Fruit fly (Drosophila melanogaster) whole organism, embryonic: Measurements from ENCODE around the gene CG14237.

ENCODE experiments used
- CG10209 ChIP-seq: fragments of 200-800 bp; sonication (Bioruptor generic); optimal IDR thresholded peaks from 3 replicates; lab custom pipeline; 2017; ENCODE audit warnings: missing biosample characterization, mild to moderate bottlenecking, missing genetic modification characterization, missing genetic modification reagents
- CG10274 ChIP-seq: fragments of 200-800 bp; sonication (Bioruptor generic); optimal IDR thresholded peaks from 3 replicates; lab custom pipeline; 2017; ENCODE audit warnings: missing biosample characterization, mild to moderate bottlenecking, missing genetic modification characterization
- CG10543 ChIP-seq: fragments of 200-800 bp; sonication (Bioruptor generic); optimal IDR thresholded peaks from 3 replicates; lab custom pipeline; 2017; ENCODE audit warnings: missing biosample characterization, mild to moderate bottlenecking, missing genetic modification characterization, moderate library complexity
- CG10565 ChIP-seq: fragments of 200-800 bp; sonication (Bioruptor generic); optimal IDR thresholded peaks from 3 replicates; lab custom pipeline; 2016; ENCODE audit warnings: missing biosample characterization, mild to moderate bottlenecking, missing genetic modification characterization
- CG10654 ChIP-seq: fragments of 200-800 bp; sonication (Bioruptor generic); optimal IDR thresholded peaks from 2 replicates; lab custom pipeline; 2016; ENCODE audit warnings: missing biosample characterization, missing genetic modification characterization
- CG11504 ChIP-seq: fragments of 200-800 bp; sonication (Bioruptor generic); optimal IDR thresholded peaks from 3 replicates; lab custom pipeline; 2019; ENCODE audit warnings: missing biosample characterization, mild to moderate bottlenecking, missing genetic modification characterization, moderate library complexity
- CG12236 ChIP-seq: fragments of 200-800 bp; sonication (Bioruptor generic); optimal IDR thresholded peaks from 2 replicates; lab custom pipeline; 2016; ENCODE audit warnings: missing biosample characterization, missing genetic modification characterization
- CG1602 ChIP-seq: fragments of 200-800 bp; sonication (Bioruptor generic); optimal IDR thresholded peaks from 3 replicates; lab custom pipeline; 2016; ENCODE audit warnings: missing biosample characterization, missing genetic modification characterization
- CG1603 ChIP-seq: fragments of 200-800 bp; sonication (Bioruptor generic); optimal IDR thresholded peaks from 2 replicates; lab custom pipeline; 2019; ENCODE audit warnings: missing biosample characterization, mild to moderate bottlenecking, missing genetic modification characterization, moderate library complexity
- CG17359 ChIP-seq: fragments of 200-800 bp; sonication (Bioruptor generic); optimal IDR thresholded peaks from 3 replicates; lab custom pipeline; 2018; ENCODE audit warnings: missing biosample characterization, mild to moderate bottlenecking, missing genetic modification characterization, moderate library complexity
- CG17829 ChIP-seq: fragments of 200-800 bp; optimal IDR thresholded peaks from 2 replicates; lab custom pipeline; 2019; ENCODE audit warnings: missing biosample characterization, mild to moderate bottlenecking, missing genetic modification characterization, moderate library complexity
- CG18011 ChIP-seq: fragments of 200-800 bp; sonication (Bioruptor generic); optimal IDR thresholded peaks from 2 replicates; lab custom pipeline; 2017; ENCODE audit warnings: missing biosample characterization, missing genetic modification characterization, mild to moderate bottlenecking, moderate library complexity, missing genotype
- CG2116 ChIP-seq: fragments of 200-800 bp; sonication (Bioruptor generic); optimal IDR thresholded peaks from 3 replicates; lab custom pipeline; 2018; ENCODE audit warnings: missing biosample characterization, mild to moderate bottlenecking, missing genetic modification characterization
- CG2712 ChIP-seq: fragments of 200-800 bp; optimal IDR thresholded peaks from 3 replicates; lab custom pipeline; 2019; ENCODE audit warnings: missing biosample characterization, mild to moderate bottlenecking, missing genetic modification characterization, moderate library complexity
- CG30431 ChIP-seq: fragments of 200-800 bp; sonication (Bioruptor generic); optimal IDR thresholded peaks from 2 replicates; lab custom pipeline; 2017; ENCODE audit warnings: missing biosample characterization, missing genetic modification characterization
- CG3281 ChIP-seq: fragments of 200-800 bp; sonication (Bioruptor generic); optimal IDR thresholded peaks from 3 replicates; lab custom pipeline; 2017; ENCODE audit warnings: missing biosample characterization, mild to moderate bottlenecking, missing genetic modification characterization
- CG33213 ChIP-seq: fragments of 200-800 bp; sonication (Bioruptor generic); optimal IDR thresholded peaks from 3 replicates; lab custom pipeline; 2016; ENCODE audit warnings: missing biosample characterization, missing genetic modification characterization
- CG4820 ChIP-seq: fragments of 200-800 bp; sonication (Bioruptor generic); optimal IDR thresholded peaks from 3 replicates; lab custom pipeline; 2016; ENCODE audit warnings: missing biosample characterization, missing genetic modification characterization
- CG7928 ChIP-seq: fragments of 200-800 bp; sonication (Bioruptor generic); optimal IDR thresholded peaks from 2 replicates; lab custom pipeline; 2017; ENCODE audit warnings: missing biosample characterization, mild to moderate bottlenecking, missing genetic modification characterization
- CG8478 ChIP-seq: fragments of >200 bp; optimal IDR thresholded peaks from 2 replicates; lab custom pipeline; 2018
- CG8765 ChIP-seq: fragments of 200-800 bp; sonication (Bioruptor generic); IDR thresholded peaks from 2 replicates; pipeline ENCODE4 v1.3.6; 2022; ENCODE audit warnings: missing biosample characterization, missing genetic modification characterization
- CG9727 ChIP-seq: fragments of 200-800 bp; sonication (Bioruptor generic); optimal IDR thresholded peaks from 3 replicates; lab custom pipeline; 2017; ENCODE audit warnings: missing biosample characterization, mild to moderate bottlenecking, missing genetic modification characterization
- CTCF ChIP-seq: fragments of 200-800 bp; sonication (Bioruptor generic); optimal IDR thresholded peaks from 2 replicates; lab custom pipeline; 2017; ENCODE audit warnings: missing biosample characterization, mild to moderate bottlenecking, missing genetic modification characterization, moderate library complexity
- Dll ChIP-seq: fragments of 200-800 bp; sonication (Bioruptor generic); IDR thresholded peaks from 4 replicates; pipeline ENCODE4 v1.3.6; 2022; ENCODE audit warnings: missing biosample characterization, missing genetic modification characterization; ENCODE audit not compliant: partially characterized antibody
- ERR ChIP-seq: fragments of 200-800 bp; sonication (Bioruptor generic); optimal IDR thresholded peaks from 2 replicates; lab custom pipeline; 2016; ENCODE audit warnings: missing biosample characterization, missing genetic modification characterization
- Elba2 ChIP-seq: fragments of 200-800 bp; sonication (Bioruptor generic); optimal IDR thresholded peaks from 3 replicates; lab custom pipeline; 2016; ENCODE audit warnings: missing biosample characterization, missing genetic modification characterization
- GATAe ChIP-seq: fragments of 200-800 bp; sonication (Bioruptor generic); conservative IDR thresholded peaks from 2 replicates; pipeline ENCODE4 v1.3.6; 2022; ENCODE audit warnings: missing biosample characterization, missing genetic modification characterization
- Gsc ChIP-seq: fragments of 200-800 bp; sonication (Bioruptor generic); IDR thresholded peaks from 2 replicates; pipeline ENCODE4 v1.3.6; 2022; ENCODE audit warnings: missing biosample characterization, missing genetic modification characterization
- Hr78 ChIP-seq, 2 experiments: fragments of 200-800 bp in 1 of 2; fragments of >200 bp in 1 of 2; sonication (Bioruptor generic) in 1 of 2; optimal IDR thresholded peaks; 2 replicates each; lab custom pipeline; 2017 to 2019; ENCODE audit warnings: missing biosample characterization in 2 of 2, missing genetic modification characterization in 2 of 2, mild to moderate bottlenecking in 1 of 2, moderate library complexity in 1 of 2
- NC2β ChIP-seq: fragments of 200-800 bp; sonication (Bioruptor generic); optimal IDR thresholded peaks from 2 replicates; lab custom pipeline; 2016; ENCODE audit warnings: missing biosample characterization, missing genetic modification characterization
- NFAT ChIP-seq: fragments of 200-800 bp; sonication (Bioruptor generic); IDR thresholded peaks from 2 replicates; pipeline ENCODE4 v1.3.6; 2022; ENCODE audit warnings: missing biosample characterization, missing genetic modification characterization
- Oli ChIP-seq: fragments of 200-800 bp; sonication (Bioruptor generic); optimal IDR thresholded peaks from 2 replicates; lab custom pipeline; 2018; ENCODE audit warnings: missing biosample characterization, mild to moderate bottlenecking, missing genetic modification characterization, moderate library complexity
- PHDP ChIP-seq: fragments of 200-800 bp; sonication (Bioruptor generic); optimal IDR thresholded peaks from 3 replicates; lab custom pipeline; 2018; ENCODE audit warnings: missing biosample characterization, mild to moderate bottlenecking, missing genetic modification characterization, moderate library complexity
- Scr ChIP-seq: fragments of 200-800 bp; sonication (Bioruptor generic); IDR thresholded peaks from 2 replicates; pipeline ENCODE4 v1.3.6; 2022; ENCODE audit warnings: missing biosample characterization, missing genetic modification characterization; ENCODE audit not compliant: partially characterized antibody
- Trl ChIP-seq, 3 experiments: fragments of >200 bp in 2 of 3; fragments of 200-800 bp in 1 of 3; sonication (Bioruptor generic) in 1 of 3; optimal IDR thresholded peaks; 2 replicates in 1 of 3; 3 replicates in 2 of 3; lab custom pipeline; 2016 to 2017; ENCODE audit warnings: missing biosample characterization in 1 of 3, missing genetic modification characterization in 1 of 3
- Vsx1 ChIP-seq: fragments of 200-800 bp; sonication (Bioruptor generic); optimal IDR thresholded peaks from 2 replicates; lab custom pipeline; 2017; ENCODE audit warnings: missing biosample characterization, mild to moderate bottlenecking, missing genetic modification characterization, missing genetic modification reagents
- Xrp1 ChIP-seq: fragments of 200-800 bp; sonication (Bioruptor generic); IDR thresholded peaks from 2 replicates; pipeline ENCODE4 v1.3.6; 2022; ENCODE audit warnings: missing biosample characterization, missing genetic modification characterization
- bab2 ChIP-seq: fragments of 200-800 bp; sonication (Bioruptor generic); optimal IDR thresholded peaks from 2 replicates; lab custom pipeline; 2016; ENCODE audit warnings: missing biosample characterization, missing genetic modification characterization
- bowl ChIP-seq: fragments of 200-800 bp; sonication (Bioruptor generic); IDR thresholded peaks from 2 replicates; pipeline ENCODE4 v1.3.6; 2022; ENCODE audit warnings: missing biosample characterization, missing genetic modification characterization
- ci ChIP-seq: fragments of 200-800 bp; sonication (Bioruptor generic); IDR thresholded peaks from 3 replicates; pipeline ENCODE4 v1.3.6; 2022; ENCODE audit warnings: missing biosample characterization, missing genetic modification characterization
- da ChIP-seq: fragments of 200-800 bp; sonication (Bioruptor generic); optimal IDR thresholded peaks from 2 replicates; lab custom pipeline; 2016; ENCODE audit warnings: missing biosample characterization, missing genetic modification characterization
- emc ChIP-seq: fragments of 200-800 bp; sonication (Bioruptor generic); optimal IDR thresholded peaks from 2 replicates; lab custom pipeline; 2016; ENCODE audit warnings: missing biosample characterization, missing genetic modification characterization
- grau ChIP-seq: fragments of 200-800 bp; optimal IDR thresholded peaks from 3 replicates; lab custom pipeline; 2019; ENCODE audit warnings: missing biosample characterization, mild to moderate bottlenecking, missing genetic modification characterization, moderate library complexity
- kni ChIP-seq: fragments of 200-800 bp; sonication (Bioruptor generic); optimal IDR thresholded peaks from 3 replicates; lab custom pipeline; 2017; ENCODE audit warnings: mild to moderate bottlenecking, missing biosample characterization, missing genetic modification reagents, missing genetic modification characterization
- lbe ChIP-seq: fragments of 200-800 bp; sonication (Bioruptor generic); optimal IDR thresholded peaks from 2 replicates; lab custom pipeline; 2016; ENCODE audit warnings: missing biosample characterization, mild to moderate bottlenecking, missing genetic modification characterization
- lilli ChIP-seq: fragments of 200-800 bp; sonication (Bioruptor generic); optimal IDR thresholded peaks from 3 replicates; lab custom pipeline; 2016; ENCODE audit warnings: missing biosample characterization, missing genetic modification characterization
- p53 ChIP-seq: fragments of 200-800 bp; sonication (Bioruptor generic); optimal IDR thresholded peaks from 2 replicates; lab custom pipeline; 2016; ENCODE audit warnings: missing biosample characterization, missing genetic modification characterization
- psq ChIP-seq: fragments of 200-800 bp; sonication (Bioruptor generic); optimal IDR thresholded peaks from 2 replicates; lab custom pipeline; 2017; ENCODE audit warnings: missing biosample characterization, missing genetic modification characterization
- row ChIP-seq: fragments of 200-800 bp; sonication (Bioruptor generic); IDR thresholded peaks from 3 replicates; pipeline ENCODE4 v1.3.6; 2022; ENCODE audit warnings: missing biosample characterization, missing genetic modification characterization
- stc ChIP-seq: fragments of 200-800 bp; sonication (Bioruptor generic); IDR thresholded peaks from 2 replicates; pipeline ENCODE4 v1.3.6; 2022; ENCODE audit warnings: missing biosample characterization, missing genetic modification characterization
- tna ChIP-seq: fragments of 200-800 bp; sonication (Bioruptor generic); IDR thresholded peaks from 2 replicates; pipeline ENCODE4 v1.3.6; 2022; ENCODE audit warnings: missing biosample characterization, missing genetic modification characterization; ENCODE audit not compliant: partially characterized antibody
- wdn ChIP-seq: fragments of 200-800 bp; sonication (Bioruptor generic); IDR thresholded peaks from 2 replicates; pipeline ENCODE4 v1.3.6; 2022; ENCODE audit warnings: missing biosample characterization, missing genetic modification characterization

The CG14237 gene

dm6 chr3R:26499136-26499535 lies 42.5 kb downstream of the CG14237 start (continued):
- TF ChIP-seq Dll (no peak), NC2β (GFP tag; lab: Kevin White, UChicago) (no peak), ci (GFP tag; lab: Robert Waterston, UW) (peak; percentile 43; the same call in 1 of the 3 replicates), Hr78 (GFP tag; optimal IDR thresholded peaks at IDR 0.05; lab: Kevin White, UChicago) (no peak), da (GFP tag; lab: Kevin White, UChicago) (no peak), CG10209 (GFP tag; lab: Kevin White, UChicago) (no peak), CG17829 (peak; percentile 7), GATAe (GFP tag; lab: Robert Waterston, UW) (no peak), emc (GFP tag; lab: Kevin White, UChicago) (no peak), PHDP (tag; lab: Kevin White, UChicago) (peak; percentile 22), CG30431 (GFP tag; lab: Kevin White, UChicago) (no peak), stc (no peak), CG18011 (GFP tag; lab: Kevin White, UChicago) (no peak), row (GFP tag; lab: Robert Waterston, UW) (0 out of 3 replicates have a peak, but pooled peaks have one; percentile 40), wdn (GFP tag; lab: Robert Waterston, UW) (no peak), Scr (GFP tag; lab: Robert Waterston, UW) (no peak), lbe (GFP tag; lab: Kevin White, UChicago) (peak; percentile 36), CG12236 (GFP tag; lab: Kevin White, UChicago) (no peak), Trl (optimal IDR thresholded peaks at IDR 0.05; lab: Kevin White, UChicago) (no peak), Trl (GFP tag; optimal IDR thresholded peaks at IDR 0.05; lab: Kevin White, UChicago) (no peak), Gsc (GFP tag; lab: Robert Waterston, UW) (no peak), CG10565 (GFP tag; lab: Kevin White, UChicago) (no peak), CG10543 (no peak), CTCF (GFP tag; lab: Kevin White, UChicago) (no peak), CG2116 (GFP tag; lab: Kevin White, UChicago) (no peak), p53 (GFP tag; lab: Kevin White, UChicago) (no peak), CG9727 (GFP tag; lab: Kevin White, UChicago) (peak; percentile 8), NFAT (no peak), psq (no peak), grau (peak; percentile 6), Elba2 (GFP tag; lab: Kevin White, UChicago) (no peak), CG4820 (GFP tag; lab: Kevin White, UChicago) (peak; percentile 13), lilli (no peak), CG1603 (tag; lab: Kevin White, UChicago) (peak; percentile 23), CG3281 (no peak), bowl (GFP tag; lab: Robert Waterston, UW) (no peak), Xrp1 (GFP tag; lab: Robert Waterston, UW) (no peak; the same call in 1 of the 2 replicates), bab2 (GFP tag; lab: Kevin White, UChicago) (no peak), tna (GFP tag; lab: Robert Waterston, UW) (no peak), CG8478 (no peak), Vsx1 (no peak), CG33213 (GFP tag; lab: Kevin White, UChicago) (no peak), CG8765 (GFP tag; lab: Robert Waterston, UW) (no peak), ERR (no peak), CG10274 (GFP tag; lab: Kevin White, UChicago) (no peak), CG2712 (tag; lab: Kevin White, UChicago) (peak; percentile 48), CG10654 (GFP tag; lab: Kevin White, UChicago) (no peak), Oli (tag; lab: Kevin White, UChicago) (no peak), CG7928 (GFP tag; lab: Kevin White, UChicago) (no peak), kni (GFP tag; lab: Kevin White, UChicago) (no peak), CG1602 (no peak), CG17359 (tag; lab: Kevin White, UChicago) (no peak), CG11504 (peak; percentile 62)
